Worm (Caenorhabditis elegans): ENCODE measurements around the gene F22E5.20.

- TF ChIP-seq ceh-13 (GFP tag; optimal IDR thresholded peaks at IDR 0.05) (no peak), hnd-1 (tag; optimal IDR thresholded peaks at IDR 0.05) (no peak), tra-4 (tag; optimal IDR thresholded peaks at IDR 0.05) (no peak), ets-7 (tag; optimal IDR thresholded peaks at IDR 0.05) (no peak), ama-1 (optimal IDR thresholded peaks at IDR 0.05) (no peak), tbx-37 (GFP tag; conservative IDR thresholded peaks at IDR 0.05) (no peak), flt-1 (GFP tag; IDR thresholded peaks at IDR 0.05) (no peak), hmbx-1 (tag; optimal IDR thresholded peaks at IDR 0.05) (no peak), B0310.2 (tag; optimal IDR thresholded peaks at IDR 0.05) (no peak), ceh-36 (tag; optimal IDR thresholded peaks at IDR 0.05) (no peak), aly-1 (tag; optimal IDR thresholded peaks at IDR 0.05) (no peak), F13C5.2 (tag; optimal IDR thresholded peaks at IDR 0.05) (no peak), sea-1 (GFP tag; conservative IDR thresholded peaks at IDR 0.05) (no peak)
These were observed 37.5 kb upstream of the F22E5.20 start, which contains the start of gene T05A8.2 for ce11 chrII:2710919-2711318.

Measured in whole organism, early embryonic.